Fruit fly (Drosophila melanogaster) whole organism, embryonic: ENCODE results near the gene CheB93b.

ENCODE experiments used
- Antp ChIP-seq: fragments of 200-800 bp; sonication (Bioruptor generic); optimal IDR thresholded peaks from 3 replicates; lab custom pipeline; 2016; ENCODE audit warnings: missing biosample characterization, missing genetic modification characterization
- CG1024 ChIP-seq: fragments of 200-800 bp; sonication (Bioruptor generic); IDR thresholded peaks from 2 replicates; pipeline ENCODE4 v1.3.6; 2022; ENCODE audit warnings: missing biosample characterization, missing genetic modification characterization
- CG10267 ChIP-seq: fragments of 200-800 bp; sonication (Bioruptor generic); optimal IDR thresholded peaks from 2 replicates; lab custom pipeline; 2018; ENCODE audit warnings: missing biosample characterization, mild to moderate bottlenecking, missing genetic modification characterization, moderate library complexity
- CG10462 ChIP-seq: fragments of 200-800 bp; sonication (Bioruptor generic); optimal IDR thresholded peaks from 2 replicates; lab custom pipeline; 2016; ENCODE audit warnings: missing biosample characterization, missing genetic modification characterization
- CG10565 ChIP-seq: fragments of 200-800 bp; sonication (Bioruptor generic); optimal IDR thresholded peaks from 3 replicates; lab custom pipeline; 2016; ENCODE audit warnings: missing biosample characterization, mild to moderate bottlenecking, missing genetic modification characterization
- CG12104 ChIP-seq: fragments of 200-800 bp; sonication (Bioruptor generic); optimal IDR thresholded peaks from 3 replicates; lab custom pipeline; 2016; ENCODE audit warnings: missing biosample characterization, missing genetic modification characterization
- CG12219 ChIP-seq: fragments of 200-800 bp; sonication (Bioruptor generic); optimal IDR thresholded peaks from 3 replicates; lab custom pipeline; 2018; ENCODE audit warnings: missing biosample characterization, mild to moderate bottlenecking, missing genetic modification characterization
- CG12744 ChIP-seq: fragments of 200-800 bp; sonication (Bioruptor generic); optimal IDR thresholded peaks from 2 replicates; lab custom pipeline; 2016; ENCODE audit warnings: missing biosample characterization, missing genetic modification characterization
- CG14710 ChIP-seq: fragments of 200-800 bp; sonication (Bioruptor generic); optimal IDR thresholded peaks from 3 replicates; lab custom pipeline; 2019; ENCODE audit warnings: missing biosample characterization, mild to moderate bottlenecking, missing genetic modification characterization, moderate library complexity
- CG15011 ChIP-seq: fragments of 200-800 bp; sonication (Bioruptor generic); optimal IDR thresholded peaks from 3 replicates; lab custom pipeline; 2018; ENCODE audit warnings: missing biosample characterization, mild to moderate bottlenecking, missing genetic modification characterization
- CG16813 ChIP-seq: fragments of 200-800 bp; sonication (Bioruptor generic); IDR thresholded peaks from 3 replicates; pipeline ENCODE4 v1.3.6; 2022; ENCODE audit warnings: missing biosample characterization, missing genetic modification characterization; ENCODE audit not compliant: partially characterized antibody
- CG16863 ChIP-seq: fragments of 200-800 bp; sonication (Bioruptor generic); optimal IDR thresholded peaks from 3 replicates; lab custom pipeline; 2016; ENCODE audit warnings: missing biosample characterization, missing genetic modification characterization
- CG17328 ChIP-seq: fragments of 200-800 bp; sonication (Bioruptor generic); IDR thresholded peaks from 2 replicates; pipeline ENCODE4 v1.3.6; 2022; ENCODE audit warnings: missing biosample characterization, missing genetic modification characterization
- CG18011 ChIP-seq: fragments of 200-800 bp; sonication (Bioruptor generic); optimal IDR thresholded peaks from 2 replicates; lab custom pipeline; 2017; ENCODE audit warnings: missing biosample characterization, missing genetic modification characterization, mild to moderate bottlenecking, moderate library complexity, missing genotype
- CG2202 ChIP-seq: fragments of 200-800 bp; sonication (Bioruptor generic); optimal IDR thresholded peaks from 2 replicates; lab custom pipeline; 2018; ENCODE audit warnings: missing biosample characterization, mild to moderate bottlenecking, missing genetic modification characterization
- CG2712 ChIP-seq: fragments of 200-800 bp; optimal IDR thresholded peaks from 3 replicates; lab custom pipeline; 2019; ENCODE audit warnings: missing biosample characterization, mild to moderate bottlenecking, missing genetic modification characterization, moderate library complexity
- CG2889 ChIP-seq: fragments of 200-800 bp; sonication (Bioruptor generic); IDR thresholded peaks from 3 replicates; pipeline ENCODE4 v1.3.6; 2022; ENCODE audit warnings: missing biosample characterization, missing genetic modification characterization
- CG30403 ChIP-seq: fragments of 200-800 bp; sonication (Bioruptor generic); optimal IDR thresholded peaks from 3 replicates; lab custom pipeline; 2016; ENCODE audit warnings: missing biosample characterization, missing genetic modification characterization
- CG31365 ChIP-seq: fragments of 200-800 bp; sonication (Bioruptor generic); optimal IDR thresholded peaks from 2 replicates; lab custom pipeline; 2018; ENCODE audit warnings: missing biosample characterization, mild to moderate bottlenecking, missing genetic modification characterization
- CG32767 ChIP-seq: fragments of 200-800 bp; sonication (Bioruptor generic); IDR thresholded peaks from 2 replicates; pipeline ENCODE4 v1.3.6; 2022; ENCODE audit warnings: missing biosample characterization, missing genetic modification characterization
- CG6683 ChIP-seq: fragments of 200-800 bp; sonication (Bioruptor generic); optimal IDR thresholded peaks from 2 replicates; lab custom pipeline; 2017; ENCODE audit warnings: missing biosample characterization, mild to moderate bottlenecking, missing genetic modification characterization, missing genetic modification reagents
- CG7372 ChIP-seq: fragments of 200-800 bp; sonication (Bioruptor generic); IDR thresholded peaks from 2 replicates; pipeline ENCODE4 v1.3.6; 2022; ENCODE audit warnings: missing biosample characterization, missing genetic modification characterization
- CG8089 ChIP-seq: fragments of 200-800 bp; sonication (Bioruptor generic); optimal IDR thresholded peaks from 3 replicates; lab custom pipeline; 2016; ENCODE audit warnings: missing biosample characterization, missing genetic modification characterization
- CG8924 ChIP-seq: fragments of 200-800 bp; optimal IDR thresholded peaks from 3 replicates; lab custom pipeline; 2019; ENCODE audit warnings: missing biosample characterization, mild to moderate bottlenecking, missing genetic modification characterization, moderate library complexity
- CrebB ChIP-seq: fragments of 200-800 bp; sonication (Bioruptor generic); optimal IDR thresholded peaks from 3 replicates; lab custom pipeline; 2018; ENCODE audit warnings: missing biosample characterization, mild to moderate bottlenecking, missing genetic modification characterization
- Fer3 ChIP-seq: fragments of 200-800 bp; sonication (Bioruptor generic); optimal IDR thresholded peaks from 2 replicates; lab custom pipeline; 2018; ENCODE audit warnings: missing biosample characterization, mild to moderate bottlenecking, missing genetic modification characterization, moderate library complexity
- GATAe ChIP-seq: fragments of 200-800 bp; sonication (Bioruptor generic); conservative IDR thresholded peaks from 2 replicates; pipeline ENCODE4 v1.3.6; 2022; ENCODE audit warnings: missing biosample characterization, missing genetic modification characterization
- HmgD ChIP-seq: fragments of 200-800 bp; sonication (Bioruptor generic); optimal IDR thresholded peaks from 3 replicates; lab custom pipeline; 2016; ENCODE audit warnings: missing biosample characterization, missing genetic modification characterization
- Mes4 ChIP-seq: fragments of 200-800 bp; sonication (Bioruptor generic); optimal IDR thresholded peaks from 2 replicates; lab custom pipeline; 2016; ENCODE audit warnings: missing biosample characterization, missing genetic modification characterization
- Nf-YC ChIP-seq: fragments of 200-800 bp; optimal IDR thresholded peaks from 3 replicates; lab custom pipeline; 2019; ENCODE audit warnings: missing biosample characterization, mild to moderate bottlenecking, missing genetic modification characterization, moderate library complexity
- Taf1 ChIP-seq: fragments of 200-800 bp; sonication (Bioruptor generic); IDR thresholded peaks from 2 replicates; pipeline ENCODE4 v1.3.6; 2022; ENCODE audit warnings: missing biosample characterization, missing genetic modification characterization
- Trl ChIP-seq, 3 experiments: fragments of >200 bp in 2 of 3; fragments of 200-800 bp in 1 of 3; sonication (Bioruptor generic) in 1 of 3; optimal IDR thresholded peaks; 2 replicates in 1 of 3; 3 replicates in 2 of 3; lab custom pipeline; 2016 to 2017; ENCODE audit warnings: missing biosample characterization in 1 of 3, missing genetic modification characterization in 1 of 3
- Xbp1 ChIP-seq: fragments of 200-800 bp; sonication (Bioruptor generic); optimal IDR thresholded peaks from 3 replicates; lab custom pipeline; 2016; ENCODE audit warnings: missing biosample characterization, mild to moderate bottlenecking, missing genetic modification characterization
- da ChIP-seq: fragments of 200-800 bp; sonication (Bioruptor generic); optimal IDR thresholded peaks from 2 replicates; lab custom pipeline; 2016; ENCODE audit warnings: missing biosample characterization, missing genetic modification characterization
- fd3F ChIP-seq: fragments of 200-800 bp; sonication (Bioruptor generic); optimal IDR thresholded peaks from 2 replicates; lab custom pipeline; 2018; ENCODE audit warnings: missing biosample characterization, mild to moderate bottlenecking, missing genetic modification characterization, moderate library complexity
- fd64A ChIP-seq: fragments of 200-800 bp; sonication (Bioruptor generic); optimal IDR thresholded peaks from 3 replicates; lab custom pipeline; 2018; ENCODE audit warnings: missing biosample characterization, mild to moderate bottlenecking, missing genetic modification characterization
- gem ChIP-seq: fragments of 200-800 bp; sonication (Bioruptor generic); optimal IDR thresholded peaks from 2 replicates; lab custom pipeline; 2019; ENCODE audit warnings: missing biosample characterization, mild to moderate bottlenecking, missing genetic modification characterization, moderate library complexity
- knrl ChIP-seq: fragments of 200-800 bp; sonication (Bioruptor generic); IDR thresholded peaks from 3 replicates; pipeline ENCODE4 v1.3.6; 2022; ENCODE audit warnings: missing biosample characterization, missing genetic modification characterization; ENCODE audit not compliant: partially characterized antibody
- mld ChIP-seq: fragments of 200-800 bp; sonication (Bioruptor generic); IDR thresholded peaks from 3 replicates; pipeline ENCODE4 v1.3.6; 2022; ENCODE audit warnings: missing biosample characterization, missing genetic modification characterization; ENCODE audit not compliant: partially characterized antibody
- odd ChIP-seq: fragments of 200-800 bp; sonication (Bioruptor generic); optimal IDR thresholded peaks from 2 replicates; lab custom pipeline; 2017; ENCODE audit warnings: missing biosample characterization, mild to moderate bottlenecking, missing genetic modification characterization
- phol ChIP-seq: fragments of 200-800 bp; sonication (Bioruptor generic); optimal IDR thresholded peaks from 3 replicates; lab custom pipeline; 2018; ENCODE audit warnings: missing biosample characterization, mild to moderate bottlenecking, missing genetic modification characterization, moderate library complexity
- tna ChIP-seq: fragments of 200-800 bp; sonication (Bioruptor generic); IDR thresholded peaks from 2 replicates; pipeline ENCODE4 v1.3.6; 2022; ENCODE audit warnings: missing biosample characterization, missing genetic modification characterization; ENCODE audit not compliant: partially characterized antibody
- toy ChIP-seq: fragments of 200-800 bp; sonication (Bioruptor generic); IDR thresholded peaks from 2 replicates; pipeline ENCODE4 v1.3.6; 2022; ENCODE audit warnings: missing biosample characterization, missing genetic modification characterization

Gene CheB93b

dm6 chr3R:21373403-21374326 lies 35.3 kb upstream of the CheB93b start (continued):
- TF ChIP-seq CG2712 (tag; lab: Kevin White, UChicago) (peak; percentile 51), CG12104 (GFP tag; lab: Kevin White, UChicago) (no peak), CrebB (tag; lab: Kevin White, UChicago) (no peak), CG15011 (no peak), CG7372 (GFP tag; lab: Robert Waterston, UW) (no peak), CG2889 (GFP tag; lab: Robert Waterston, UW) (no peak), Xbp1 (GFP tag; lab: Kevin White, UChicago) (peak; percentile 26), Taf1 (GFP tag; lab: Robert Waterston, UW) (no peak), CG12219 (GFP tag; lab: Kevin White, UChicago) (no peak), CG10462 (GFP tag; lab: Kevin White, UChicago) (no peak), CG30403 (peak; percentile 21), CG10565 (GFP tag; lab: Kevin White, UChicago) (no peak), Trl (optimal IDR thresholded peaks at IDR 0.05; lab: Kevin White, UChicago) (no peak), Trl (GFP tag; optimal IDR thresholded peaks at IDR 0.05; lab: Kevin White, UChicago) (no peak), Fer3 (tag; lab: Kevin White, UChicago) (peak; percentile 49), CG6683 (GFP tag; lab: Kevin White, UChicago) (no peak), CG12744 (GFP tag; lab: Kevin White, UChicago) (no peak), fd64A (no peak), mld (GFP tag; lab: Robert Waterston, UW) (no peak), knrl (GFP tag; lab: Robert Waterston, UW) (peak; percentile 55; the same call in 2 of the 3 replicates), Mes4 (GFP tag; lab: Kevin White, UChicago) (no peak), gem (no peak), CG32767 (GFP tag; lab: Robert Waterston, UW) (no peak), Nf-YC (tag; lab: Kevin White, UChicago) (peak; percentile 40), GATAe (GFP tag; lab: Robert Waterston, UW) (no peak), CG14710 (tag; lab: Kevin White, UChicago) (peak; percentile 65), tna (GFP tag; lab: Robert Waterston, UW) (no peak), CG17328 (GFP tag; lab: Robert Waterston, UW) (0 out of 2 replicates have a peak, but pooled peaks have one; percentile 18), CG10267 (tag; lab: Kevin White, UChicago) (peak; percentile 48), fd3F (GFP tag; lab: Kevin White, UChicago) (no peak), CG31365 (no peak), phol (tag; lab: Kevin White, UChicago) (peak; percentile 88), CG1024 (GFP tag; lab: Robert Waterston, UW) (no peak), odd (GFP tag; lab: Kevin White, UChicago) (no peak), HmgD (GFP tag; lab: Kevin White, UChicago) (no peak), CG16863 (no peak), CG8924 (tag; lab: Kevin White, UChicago) (peak; percentile 32), CG2202 (no peak), CG8089 (GFP tag; lab: Kevin White, UChicago) (no peak), da (no peak), Antp (GFP tag; lab: Kevin White, UChicago) (no peak), CG16813 (GFP tag; lab: Robert Waterston, UW) (no peak), CG18011 (GFP tag; lab: Kevin White, UChicago) (no peak), toy (no peak)
